Worm (Caenorhabditis elegans) whole organism, early embryonic: ENCODE results near the gene col-171.
A peak's percentile ranks its signal among the peaks of the same experiment; 100 is the strongest.

ENCODE experiments used
- B0310.2 ChIP-seq: sonication (generic microtip); optimal IDR thresholded peaks from 2 replicates; lab custom pipeline; 2016; ENCODE audit warnings: mild to moderate bottlenecking, missing genetic modification characterization, missing compliant biosample characterization
- F13C5.2 ChIP-seq: sonication (generic microtip); optimal IDR thresholded peaks from 2 replicates; lab custom pipeline; 2017; ENCODE audit warnings: mild to moderate bottlenecking, missing genetic modification characterization, inconsistent platforms, missing compliant biosample characterization
- aly-1 ChIP-seq: sonication (generic microtip); optimal IDR thresholded peaks from 2 replicates; lab custom pipeline; 2016; ENCODE audit warnings: missing genetic modification characterization, missing compliant biosample characterization
- ama-1 ChIP-seq: fragments of 150-350 bp; optimal IDR thresholded peaks from 2 replicates; lab custom pipeline; 2014
- ceh-13 ChIP-seq: fragments of 200-800 bp; sonication (Bioruptor generic); optimal IDR thresholded peaks from 2 replicates; lab custom pipeline; 2018; ENCODE audit warnings: mild to moderate bottlenecking, missing genetic modification characterization, missing compliant biosample characterization
- ceh-36 ChIP-seq: sonication (generic microtip); optimal IDR thresholded peaks from 2 replicates; lab custom pipeline; 2016; ENCODE audit warnings: missing genetic modification characterization, inconsistent platforms, missing compliant biosample characterization
- ets-7 ChIP-seq: sonication (generic microtip); optimal IDR thresholded peaks from 2 replicates; lab custom pipeline; 2016; ENCODE audit warnings: missing genotype, missing genetic modification characterization, missing compliant biosample characterization
- flt-1 ChIP-seq: fragments of 200-800 bp; sonication (Bioruptor generic); IDR thresholded peaks from 2 replicates; pipeline ENCODE4 v1.3.6; 2022; ENCODE audit warnings: missing genetic modification characterization, missing compliant biosample characterization
- hmbx-1 ChIP-seq: sonication (generic microtip); optimal IDR thresholded peaks from 2 replicates; lab custom pipeline; 2016; ENCODE audit warnings: mild to moderate bottlenecking, missing genetic modification characterization, missing compliant biosample characterization
- hmg-4 ChIP-seq: fragments of 200-800 bp; sonication (Bioruptor generic); optimal IDR thresholded peaks from 2 replicates; lab custom pipeline; 2018; ENCODE audit warnings: mild to moderate bottlenecking, missing genetic modification characterization, missing compliant biosample characterization
- hnd-1 ChIP-seq: sonication (generic microtip); optimal IDR thresholded peaks from 2 replicates; lab custom pipeline; 2016; ENCODE audit warnings: missing genetic modification characterization, missing compliant biosample characterization
- pes-1 ChIP-seq: fragments of 200-800 bp; sonication (Bioruptor generic); IDR thresholded peaks from 2 replicates; pipeline ENCODE4 v1.3.6; 2022; ENCODE audit warnings: missing genetic modification reagents, missing genetic modification characterization, missing compliant biosample characterization
- scrt-1 ChIP-seq: fragments of 200-800 bp; sonication (Bioruptor generic); IDR thresholded peaks from 2 replicates; pipeline ENCODE4 v1.3.6; 2022; ENCODE audit warnings: missing genetic modification characterization, missing compliant biosample characterization
- sea-1 ChIP-seq: fragments of 200-800 bp; sonication (Bioruptor generic); conservative IDR thresholded peaks from 2 replicates; pipeline ENCODE4 v1.3.6; 2022; ENCODE audit warnings: missing genetic modification characterization, missing compliant biosample characterization
- tbx-11 ChIP-seq: fragments of 200-800 bp; sonication (Bioruptor generic); IDR thresholded peaks from 2 replicates; pipeline ENCODE4 v1.3.6; 2022; ENCODE audit warnings: missing genetic modification characterization, missing compliant biosample characterization
- tbx-37 ChIP-seq: fragments of 200-800 bp; sonication (Bioruptor generic); conservative IDR thresholded peaks from 2 replicates; pipeline ENCODE4 v1.3.6; 2022; ENCODE audit warnings: missing genetic modification reagents, missing genetic modification characterization, missing compliant biosample characterization
- tra-4 ChIP-seq: sonication (generic microtip); optimal IDR thresholded peaks from 2 replicates; lab custom pipeline; 2017; ENCODE audit warnings: missing genetic modification characterization, missing compliant biosample characterization

The col-171 gene

ce11 chrX:6333998-6334397 lies at the start of gene col-171:
col-171 (plus strand) TSS chrX:6334298.
- no peak for TF ChIP-seq sea-1 (GFP tag; lab: Robert Waterston, UW)
- TF ChIP-seq ama-1 (lab: Kevin White, UChicago), result no peak
- no peak for TF ChIP-seq flt-1 (GFP tag; lab: Robert Waterston, UW)
- TF ChIP-seq ets-7, result no peak
- no peak for TF ChIP-seq ceh-13
- TF ChIP-seq tbx-11 (GFP tag; lab: Robert Waterston, UW), result no peak
- TF ChIP-seq ceh-36, result no peak
- no peak for TF ChIP-seq hmg-4
- no peak for TF ChIP-seq hmbx-1 (tag; lab: Kevin White, UChicago)
- no peak for TF ChIP-seq aly-1 (tag; lab: Kevin White, UChicago)
- no peak for TF ChIP-seq F13C5.2 (tag; lab: Kevin White, UChicago)
- no peak for TF ChIP-seq scrt-1 (GFP tag; lab: Robert Waterston, UW)
- TF ChIP-seq tbx-37, result no peak
- no peak for TF ChIP-seq B0310.2 (tag; lab: Kevin White, UChicago)
- TF ChIP-seq hnd-1 (tag; lab: Kevin White, UChicago), result no peak

ce11 chrX:6286154-6286553 lies 47.9 kb upstream of the col-171 start:
- TF ChIP-seq ets-7, result no peak
- TF ChIP-seq F13C5.2 (tag; lab: Kevin White, UChicago), result no peak
- peak; percentile 12 for TF ChIP-seq B0310.2 (tag; lab: Kevin White, UChicago)
- no peak for TF ChIP-seq aly-1 (tag; lab: Kevin White, UChicago)
- TF ChIP-seq hmbx-1 (tag; lab: Kevin White, UChicago), result peak; percentile 21
- TF ChIP-seq ceh-36, result peak; percentile 75
- peak; percentile 45; the same call in 1 of the 2 replicates for TF ChIP-seq tbx-37
- peak; percentile 23 for TF ChIP-seq hmg-4
- TF ChIP-seq pes-1 (GFP tag; lab: Robert Waterston, UW), result peak; percentile 87
- peak; percentile 63 for TF ChIP-seq ceh-13
- TF ChIP-seq tra-4, result no peak
- no peak for TF ChIP-seq hnd-1 (tag; lab: Kevin White, UChicago)
- peak; percentile 63; the same call in 1 of the 2 replicates for TF ChIP-seq tbx-11 (GFP tag; lab: Robert Waterston, UW)
- peak; percentile 75 for TF ChIP-seq scrt-1 (GFP tag; lab: Robert Waterston, UW)
- TF ChIP-seq sea-1 (GFP tag; lab: Robert Waterston, UW), result peak; percentile 80
- TF ChIP-seq ama-1 (lab: Kevin White, UChicago), result no peak
- peak; percentile 71; the same call in 1 of the 2 replicates for TF ChIP-seq flt-1 (GFP tag; lab: Robert Waterston, UW)

- TF ChIP-seq hnd-1 (tag; lab: Kevin White, UChicago) (no peak), ama-1 (lab: Kevin White, UChicago) (no peak), pes-1 (GFP tag; lab: Robert Waterston, UW) (no peak), ceh-13 (no peak), sea-1 (GFP tag; lab: Robert Waterston, UW) (no peak), tbx-11 (GFP tag; lab: Robert Waterston, UW) (no peak), flt-1 (GFP tag; lab: Robert Waterston, UW) (no peak), ceh-36 (no peak), aly-1 (tag; lab: Kevin White, UChicago) (no peak)
Observed at ce11 chrX:6289038-6289437, 45.1 kb upstream of the col-171 start.

- TF ChIP-seq scrt-1 (GFP tag; lab: Robert Waterston, UW) (no peak), ceh-13 (no peak), ama-1 (lab: Kevin White, UChicago) (no peak), aly-1 (tag; lab: Kevin White, UChicago) (no peak), tra-4 (no peak), hmbx-1 (tag; lab: Kevin White, UChicago) (no peak), tbx-37 (no peak)
Observed at ce11 chrX:6291632-6292031, 42.5 kb upstream of the col-171 start, which contains the start of gene lev-9. lev-9 (minus strand) TSS chrX:6291732.

ce11 chrX:6292143-6292542 lies 42.0 kb upstream of the col-171 start:
- TF ChIP-seq tra-4 (peak; percentile 84), hnd-1 (tag; lab: Kevin White, UChicago) (peak; percentile 91), tbx-37 (peak; percentile 99), flt-1 (GFP tag; lab: Robert Waterston, UW) (peak; percentile 98), sea-1 (GFP tag; lab: Robert Waterston, UW) (peak; percentile 98), ama-1 (lab: Kevin White, UChicago) (no peak), F13C5.2 (tag; lab: Kevin White, UChicago) (peak; percentile 92), aly-1 (tag; lab: Kevin White, UChicago) (peak; percentile 92), scrt-1 (GFP tag; lab: Robert Waterston, UW) (peak; percentile 97), hmg-4 (peak; percentile 98), hmbx-1 (tag; lab: Kevin White, UChicago) (peak; percentile 78), B0310.2 (tag; lab: Kevin White, UChicago) (peak; percentile 86), ceh-36 (peak; percentile 95), pes-1 (GFP tag; lab: Robert Waterston, UW) (peak; percentile 98), ets-7 (peak; percentile 88), tbx-11 (GFP tag; lab: Robert Waterston, UW) (peak; percentile 97), ceh-13 (peak; percentile 85)

ce11 chrX:6292812-6293211 lies 41.3 kb upstream of the col-171 start, which contains the start of gene mom-1:
mom-1 (plus strand) TSS chrX:6293112.
- TF ChIP-seq tbx-11 (GFP tag; lab: Robert Waterston, UW) (no peak), tbx-37 (no peak), hmg-4 (no peak), sea-1 (GFP tag; lab: Robert Waterston, UW) (no peak), hmbx-1 (tag; lab: Kevin White, UChicago) (no peak), B0310.2 (tag; lab: Kevin White, UChicago) (no peak), scrt-1 (GFP tag; lab: Robert Waterston, UW) (no peak), ceh-13 (no peak), hnd-1 (tag; lab: Kevin White, UChicago) (no peak), aly-1 (tag; lab: Kevin White, UChicago) (no peak), F13C5.2 (tag; lab: Kevin White, UChicago) (no peak), ets-7 (no peak), ceh-36 (no peak), pes-1 (GFP tag; lab: Robert Waterston, UW) (no peak), flt-1 (GFP tag; lab: Robert Waterston, UW) (no peak), ama-1 (lab: Kevin White, UChicago) (no peak), tra-4 (no peak)

ce11 chrX:6296402-6296844 lies 37.7 kb upstream of the col-171 start:
- TF ChIP-seq ama-1 (lab: Kevin White, UChicago) (no peak), ceh-36 (no peak), hnd-1 (tag; lab: Kevin White, UChicago) (peak; percentile 37), sea-1 (GFP tag; lab: Robert Waterston, UW) (peak; percentile 63), ceh-13 (peak; percentile 51), B0310.2 (tag; lab: Kevin White, UChicago) (no peak), pes-1 (GFP tag; lab: Robert Waterston, UW) (no peak; the same call in 1 of the 2 replicates), ets-7 (peak; percentile 1), hmg-4 (peak; percentile 92), tbx-37 (peak; percentile 64; the same call in 1 of the 2 replicates), aly-1 (tag; lab: Kevin White, UChicago) (no peak), hmbx-1 (tag; lab: Kevin White, UChicago) (no peak), flt-1 (GFP tag; lab: Robert Waterston, UW) (peak; percentile 70), scrt-1 (GFP tag; lab: Robert Waterston, UW) (peak; percentile 79), tra-4 (peak; percentile 40), F13C5.2 (tag; lab: Kevin White, UChicago) (peak; percentile 95), tbx-11 (GFP tag; lab: Robert Waterston, UW) (no peak)
